Fruit fly (Drosophila melanogaster) whole organism, embryonic: ENCODE measurements around the gene path.
A peak's percentile ranks its signal among the peaks of the same experiment; 100 is the strongest.

ENCODE experiments used
- Atf-2 ChIP-seq: fragments of 200-800 bp; sonication (Bioruptor generic); optimal IDR thresholded peaks from 2 replicates; lab custom pipeline; 2016; ENCODE audit warnings: missing biosample characterization, missing genetic modification characterization
- CG10979 ChIP-seq: fragments of 200-800 bp; sonication (Bioruptor generic); optimal IDR thresholded peaks from 2 replicates; lab custom pipeline; 2018; ENCODE audit warnings: missing biosample characterization, mild to moderate bottlenecking, missing genetic modification characterization, moderate library complexity
- CG12942 ChIP-seq: fragments of 200-800 bp; sonication (Bioruptor generic); optimal IDR thresholded peaks from 3 replicates; lab custom pipeline; 2016; ENCODE audit warnings: missing biosample characterization, missing genetic modification characterization
- CG13296 ChIP-seq: fragments of 200-800 bp; sonication (Bioruptor generic); optimal IDR thresholded peaks from 3 replicates; lab custom pipeline; 2018; ENCODE audit warnings: missing biosample characterization, mild to moderate bottlenecking, missing genetic modification characterization
- CG13775 ChIP-seq: fragments of 200-800 bp; sonication (Bioruptor generic); optimal IDR thresholded peaks from 3 replicates; lab custom pipeline; 2017; ENCODE audit warnings: missing biosample characterization, mild to moderate bottlenecking, missing genetic modification characterization
- CG14441 ChIP-seq: fragments of 200-800 bp; sonication (Bioruptor generic); IDR thresholded peaks from 2 replicates; pipeline ENCODE4 v1.3.6; 2022; ENCODE audit warnings: missing biosample characterization, missing genetic modification characterization
- CG15479 ChIP-seq: fragments of 200-800 bp; sonication (Bioruptor generic); optimal IDR thresholded peaks from 3 replicates; lab custom pipeline; 2019; ENCODE audit warnings: missing biosample characterization, mild to moderate bottlenecking, missing genetic modification characterization, moderate library complexity
- CG16779 ChIP-seq: fragments of 200-800 bp; sonication (Bioruptor generic); IDR thresholded peaks from 2 replicates; pipeline ENCODE4 v1.3.6; 2022; ENCODE audit warnings: missing biosample characterization, missing genetic modification characterization
- CG18262 ChIP-seq: fragments of 200-800 bp; optimal IDR thresholded peaks from 3 replicates; lab custom pipeline; 2019; ENCODE audit warnings: missing biosample characterization, mild to moderate bottlenecking, missing genetic modification characterization, moderate library complexity
- CG18476 ChIP-seq: fragments of 200-800 bp; sonication (Bioruptor generic); optimal IDR thresholded peaks from 2 replicates; lab custom pipeline; 2016; ENCODE audit warnings: missing biosample characterization, mild to moderate bottlenecking, missing genetic modification characterization
- CG3281 ChIP-seq: fragments of 200-800 bp; sonication (Bioruptor generic); optimal IDR thresholded peaks from 3 replicates; lab custom pipeline; 2017; ENCODE audit warnings: missing biosample characterization, mild to moderate bottlenecking, missing genetic modification characterization
- CG34224 ChIP-seq: fragments of 200-800 bp; sonication (Bioruptor generic); IDR thresholded peaks from 3 replicates; pipeline ENCODE4 v1.3.6; 2022; ENCODE audit warnings: missing biosample characterization, missing genetic modification characterization; ENCODE audit not compliant: partially characterized antibody
- CG6175 ChIP-seq: fragments of 200-800 bp; sonication (Bioruptor generic); IDR thresholded peaks from 3 replicates; pipeline ENCODE4 v1.3.6; 2022; ENCODE audit warnings: missing biosample characterization, missing genetic modification characterization
- CG6854 ChIP-seq: fragments of 200-800 bp; sonication (Bioruptor generic); optimal IDR thresholded peaks from 3 replicates; lab custom pipeline; 2017; ENCODE audit warnings: missing biosample characterization, mild to moderate bottlenecking, missing genetic modification characterization
- CG7357 ChIP-seq: fragments of 200-800 bp; sonication (Bioruptor generic); IDR thresholded peaks from 3 replicates; pipeline ENCODE4 v1.3.6; 2022; ENCODE audit warnings: missing biosample characterization, missing genetic modification characterization
- CG7987 ChIP-seq: fragments of 200-800 bp; sonication (Bioruptor generic); optimal IDR thresholded peaks from 2 replicates; lab custom pipeline; 2018; ENCODE audit warnings: missing biosample characterization, mild to moderate bottlenecking, missing genetic modification characterization, moderate library complexity
- CG8290 ChIP-seq, 3 experiments: fragments of 200-800 bp; sonication (Bioruptor generic); optimal IDR thresholded peaks; 2 replicates each; lab custom pipeline; 2016 to 2019; ENCODE audit warnings: missing biosample characterization in 3 of 3, missing genetic modification characterization in 3 of 3, mild to moderate bottlenecking in 2 of 3, moderate library complexity in 1 of 3
- CG8765 ChIP-seq: fragments of 200-800 bp; sonication (Bioruptor generic); IDR thresholded peaks from 2 replicates; pipeline ENCODE4 v1.3.6; 2022; ENCODE audit warnings: missing biosample characterization, missing genetic modification characterization
- CG9609 ChIP-seq: fragments of 200-800 bp; sonication (Bioruptor generic); optimal IDR thresholded peaks from 3 replicates; lab custom pipeline; 2016; ENCODE audit warnings: missing biosample characterization, missing genetic modification characterization
- CG9932 ChIP-seq: fragments of 200-800 bp; sonication (Bioruptor generic); IDR thresholded peaks from 2 replicates; pipeline ENCODE4 v1.3.6; 2022; ENCODE audit warnings: missing biosample characterization, missing genetic modification characterization
- CHES-1-like ChIP-seq: fragments of 200-800 bp; sonication (Bioruptor generic); optimal IDR thresholded peaks from 2 replicates; lab custom pipeline; 2016; ENCODE audit warnings: missing biosample characterization, missing genetic modification characterization
- Hr39 ChIP-seq: fragments of >200 bp; optimal IDR thresholded peaks from 2 replicates; lab custom pipeline; 2017
- Lhr ChIP-seq: fragments of 200-800 bp; sonication (Bioruptor generic); optimal IDR thresholded peaks from 3 replicates; lab custom pipeline; 2017; ENCODE audit warnings: mild to moderate bottlenecking, missing biosample characterization, missing genetic modification reagents, missing genetic modification characterization
- Lim3 ChIP-seq: fragments of 200-800 bp; sonication (Bioruptor generic); IDR thresholded peaks from 2 replicates; pipeline ENCODE4 v1.3.6; 2022; ENCODE audit warnings: missing biosample characterization, missing genetic modification characterization
- Mrtf ChIP-seq: fragments of 200-800 bp; sonication (Bioruptor generic); IDR thresholded peaks from 3 replicates; pipeline ENCODE4 v1.3.6; 2022; ENCODE audit warnings: missing biosample characterization, missing genetic modification characterization
- NK7.1 ChIP-seq: fragments of 200-800 bp; sonication (Bioruptor generic); optimal IDR thresholded peaks from 3 replicates; lab custom pipeline; 2016; ENCODE audit warnings: missing biosample characterization, missing genetic modification characterization
- Oli ChIP-seq: fragments of 200-800 bp; sonication (Bioruptor generic); optimal IDR thresholded peaks from 2 replicates; lab custom pipeline; 2018; ENCODE audit warnings: missing biosample characterization, mild to moderate bottlenecking, missing genetic modification characterization, moderate library complexity
- Pdp1 ChIP-seq, 2 experiments: fragments of 200-800 bp; sonication (Bioruptor generic); optimal IDR thresholded peaks; 3 replicates each; lab custom pipeline; 2016; ENCODE audit warnings: missing biosample characterization in 2 of 2, missing genetic modification characterization in 2 of 2, mild to moderate bottlenecking in 1 of 2, moderate library complexity in 1 of 2
- Rx ChIP-seq: fragments of 200-800 bp; sonication (Bioruptor generic); IDR thresholded peaks from 2 replicates; pipeline ENCODE4 v1.3.6; 2022; ENCODE audit warnings: missing biosample characterization, missing genetic modification characterization
- Trl ChIP-seq, 3 experiments: fragments of >200 bp in 2 of 3; fragments of 200-800 bp in 1 of 3; sonication (Bioruptor generic) in 1 of 3; optimal IDR thresholded peaks; 2 replicates in 1 of 3; 3 replicates in 2 of 3; lab custom pipeline; 2016 to 2017; ENCODE audit warnings: missing biosample characterization in 1 of 3, missing genetic modification characterization in 1 of 3
- abd-A ChIP-seq: fragments of 200-800 bp; sonication (Bioruptor generic); optimal IDR thresholded peaks from 3 replicates; lab custom pipeline; 2019; ENCODE audit warnings: missing biosample characterization, mild to moderate bottlenecking, missing genetic modification characterization, moderate library complexity
- ap ChIP-seq: fragments of 200-800 bp; sonication (Bioruptor generic); IDR thresholded peaks from 2 replicates; pipeline ENCODE4 v1.3.6; 2022; ENCODE audit warnings: missing biosample characterization, missing genetic modification characterization
- br ChIP-seq: fragments of >200 bp; optimal IDR thresholded peaks from 2 replicates; lab custom pipeline; 2017
- chif ChIP-seq, 2 experiments: fragments of 200-800 bp; sonication (Bioruptor generic); optimal IDR thresholded peaks; 3 replicates each; lab custom pipeline; 2016; ENCODE audit warnings: missing biosample characterization in 2 of 2, missing genetic modification characterization in 2 of 2
- chn ChIP-seq: fragments of 200-800 bp; sonication (Bioruptor generic); optimal IDR thresholded peaks from 2 replicates; lab custom pipeline; 2016; ENCODE audit warnings: missing biosample characterization, missing genetic modification characterization
- croc ChIP-seq: fragments of 200-800 bp; sonication (Bioruptor generic); conservative IDR thresholded peaks from 3 replicates; pipeline ENCODE4 v1.3.6; 2022; ENCODE audit warnings: missing biosample characterization, missing genetic modification characterization
- crol ChIP-seq: fragments of 200-800 bp; sonication (Bioruptor generic); IDR thresholded peaks from 2 replicates; pipeline ENCODE4 v1.3.6; 2022; ENCODE audit warnings: missing biosample characterization, missing genetic modification characterization
- dmrt11E ChIP-seq: fragments of 200-800 bp; sonication (Bioruptor generic); optimal IDR thresholded peaks from 3 replicates; lab custom pipeline; 2018; ENCODE audit warnings: missing biosample characterization, mild to moderate bottlenecking, missing genetic modification characterization, moderate library complexity
- ham ChIP-seq: fragments of 200-800 bp; sonication (Bioruptor generic); IDR thresholded peaks from 2 replicates; pipeline ENCODE4 v1.3.6; 2022; ENCODE audit warnings: missing biosample characterization, missing genetic modification characterization
- inv ChIP-seq: fragments of 200-800 bp; sonication (Bioruptor generic); IDR thresholded peaks from 2 replicates; pipeline ENCODE4 v1.3.6; 2022; ENCODE audit warnings: missing biosample characterization, missing genetic modification characterization; ENCODE audit not compliant: partially characterized antibody
- knrl ChIP-seq: fragments of 200-800 bp; sonication (Bioruptor generic); IDR thresholded peaks from 3 replicates; pipeline ENCODE4 v1.3.6; 2022; ENCODE audit warnings: missing biosample characterization, missing genetic modification characterization; ENCODE audit not compliant: partially characterized antibody
- lbe ChIP-seq: fragments of 200-800 bp; sonication (Bioruptor generic); optimal IDR thresholded peaks from 2 replicates; lab custom pipeline; 2016; ENCODE audit warnings: missing biosample characterization, mild to moderate bottlenecking, missing genetic modification characterization
- lov ChIP-seq, 2 experiments: fragments of 200-800 bp in 1 of 2; fragments of >200 bp in 1 of 2; sonication (Bioruptor generic) in 1 of 2; IDR thresholded peaks in 1 of 2; optimal IDR thresholded peaks in 1 of 2; 2 replicates in 1 of 2; 3 replicates in 1 of 2; pipeline versions ENCODE4 v1.3.6 to Lab custom; 2017 to 2022; ENCODE audit warnings: missing biosample characterization in 1 of 2, missing genetic modification characterization in 1 of 2
- onecut ChIP-seq: fragments of 200-800 bp; sonication (Bioruptor generic); IDR thresholded peaks from 2 replicates; pipeline ENCODE4 v1.3.6; 2022; ENCODE audit warnings: missing biosample characterization, missing genetic modification characterization
- prd ChIP-seq, 3 experiments: fragments of >200 bp in 2 of 3; fragments of 200-800 bp in 1 of 3; sonication (Bioruptor generic) in 1 of 3; optimal IDR thresholded peaks in 2 of 3; IDR thresholded peaks in 1 of 3; 2 replicates in 2 of 3; 3 replicates in 1 of 3; pipeline versions ENCODE4 v1.3.6 to Lab custom; 2017 to 2022; ENCODE audit warnings: missing biosample characterization in 1 of 3, missing genetic modification characterization in 1 of 3
- scrt ChIP-seq: fragments of 200-800 bp; sonication (Bioruptor generic); optimal IDR thresholded peaks from 2 replicates; lab custom pipeline; 2018; ENCODE audit warnings: missing biosample characterization, mild to moderate bottlenecking, missing genetic modification characterization, moderate library complexity
- sqz ChIP-seq: fragments of 200-800 bp; sonication (Bioruptor generic); optimal IDR thresholded peaks from 3 replicates; lab custom pipeline; 2018; ENCODE audit warnings: missing biosample characterization, mild to moderate bottlenecking, missing genetic modification characterization
- usp ChIP-seq: fragments of >200 bp; optimal IDR thresholded peaks from 2 replicates; lab custom pipeline; 2017; ENCODE audit warnings: missing biosample characterization, missing genetic modification characterization
- yki ChIP-seq: fragments of >200 bp; optimal IDR thresholded peaks from 3 replicates; lab custom pipeline; 2018

Gene path

DNA sequence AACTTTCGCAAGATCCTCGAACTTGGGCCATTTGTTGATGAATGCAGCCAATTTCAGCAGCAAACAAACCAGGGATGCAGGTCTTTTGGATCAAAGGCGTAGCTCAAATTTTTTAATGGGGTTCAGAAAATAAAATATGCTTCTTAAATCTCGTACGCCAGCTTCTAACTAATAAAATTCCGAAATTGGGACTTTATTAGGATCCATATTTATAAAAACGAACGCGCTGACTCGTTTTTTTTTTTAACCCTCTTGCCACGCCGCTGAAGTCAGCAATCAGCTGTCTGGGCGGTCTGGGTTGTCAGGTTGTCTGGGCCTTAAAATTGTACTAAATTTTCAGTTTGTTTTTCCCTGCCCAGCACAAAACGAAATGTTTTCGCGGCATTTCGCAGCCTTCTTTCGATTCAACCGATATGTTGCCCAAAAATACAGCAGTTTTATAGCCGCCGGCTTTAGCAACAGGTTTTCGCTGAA is 47.5 kb downstream of the path start, which contains the start of gene CG3437 (continued):
- TF ChIP-seq Oli (tag; lab: Kevin White, UChicago) = peak; percentile 99
- TF ChIP-seq CG14441 = peak; percentile 100
- peak; percentile 98 for TF ChIP-seq CG13775
- peak; percentile 96 for TF ChIP-seq CG18262
- peak; percentile 97 for TF ChIP-seq ham (GFP tag; lab: Robert Waterston, UW)
- TF ChIP-seq CG7357 (GFP tag; lab: Robert Waterston, UW) = peak; percentile 97
- peak; percentile 97 for TF ChIP-seq scrt (GFP tag; lab: Kevin White, UChicago)
- TF ChIP-seq br (lab: Kevin White, UChicago) = no peak
- TF ChIP-seq CG10979 = peak; percentile 99
- TF ChIP-seq CG13296 (GFP tag; lab: Kevin White, UChicago) = peak; percentile 99
- TF ChIP-seq ap (GFP tag; lab: Robert Waterston, UW) = peak; percentile 99
- TF ChIP-seq Trl (optimal IDR thresholded peaks at IDR 0.05; lab: Kevin White, UChicago) = no peak
- TF ChIP-seq Trl (GFP tag; optimal IDR thresholded peaks at IDR 0.05; lab: Kevin White, UChicago) = peak; percentile 99
- TF ChIP-seq sqz (GFP tag; lab: Kevin White, UChicago) = peak; percentile 98
- TF ChIP-seq CG18476 (GFP tag; lab: Kevin White, UChicago) = peak; percentile 98
- peak; percentile 97 to 99 for TF ChIP-seq Pdp1 (GFP tag; optimal IDR thresholded peaks at IDR 0.05; lab: Kevin White, UChicago)
- TF ChIP-seq Rx (GFP tag; lab: Robert Waterston, UW) = peak; percentile 100
- 0 out of 2 replicates have a peak, but pooled peaks have one; percentile 21 for TF ChIP-seq inv (GFP tag; lab: Robert Waterston, UW)
- peak; percentile 87 for TF ChIP-seq abd-A (tag; lab: Kevin White, UChicago)
- peak; percentile 97 for TF ChIP-seq dmrt11E (tag; lab: Kevin White, UChicago)
- peak; percentile 99 for TF ChIP-seq Mrtf (GFP tag; lab: Robert Waterston, UW)
- TF ChIP-seq CHES-1-like = peak; percentile 99
- peak; percentile 98 for TF ChIP-seq CG6854 (GFP tag; lab: Kevin White, UChicago)
- TF ChIP-seq chif (GFP tag; optimal IDR thresholded peaks at IDR 0.05; lab: Kevin White, UChicago) = peak; percentile 97 to 99
- TF ChIP-seq CG34224 (GFP tag; lab: Robert Waterston, UW) = peak; percentile 39; the same call in 1 of the 3 replicates
- peak; percentile 97 for TF ChIP-seq CG8290 (GFP tag; optimal IDR thresholded peaks at IDR 0.05; lab: Kevin White, UChicago)
- peak; percentile 96 to 98 for TF ChIP-seq CG8290 (tag; optimal IDR thresholded peaks at IDR 0.05; lab: Kevin White, UChicago)
- TF ChIP-seq crol (GFP tag; lab: Robert Waterston, UW) = peak; percentile 85
- no peak for TF ChIP-seq yki
- peak; percentile 97 for TF ChIP-seq lbe (GFP tag; lab: Kevin White, UChicago)
- peak; percentile 98 for TF ChIP-seq onecut (GFP tag; lab: Robert Waterston, UW)
- TF ChIP-seq knrl (GFP tag; lab: Robert Waterston, UW) = peak; percentile 40; the same call in 1 of the 3 replicates
- TF ChIP-seq chn = peak; percentile 99
- TF ChIP-seq CG16779 = peak; percentile 99
- peak; percentile 95 for TF ChIP-seq Lhr (GFP tag; lab: Kevin White, UChicago)
- no peak for TF ChIP-seq usp
- peak; percentile 98 for TF ChIP-seq croc (GFP tag; lab: Robert Waterston, UW)
- TF ChIP-seq NK7.1 (GFP tag; lab: Kevin White, UChicago) = peak; percentile 98
- TF ChIP-seq CG3281 (GFP tag; lab: Kevin White, UChicago) = peak; percentile 99
- peak; percentile 98 for TF ChIP-seq CG9609 (GFP tag; lab: Kevin White, UChicago)
- peak; percentile 99 for TF ChIP-seq CG8765 (GFP tag; lab: Robert Waterston, UW)
- TF ChIP-seq CG15479 (GFP tag; lab: Kevin White, UChicago) = peak; percentile 59
- no peak for TF ChIP-seq lov (optimal IDR thresholded peaks at IDR 0.05; lab: Kevin White, UChicago)
- TF ChIP-seq lov (GFP tag; IDR thresholded peaks at IDR 0.05; lab: Robert Waterston, UW) = peak; percentile 100
- TF ChIP-seq CG6175 (GFP tag; lab: Robert Waterston, UW) = peak; percentile 98
- TF ChIP-seq CG12942 (GFP tag; lab: Kevin White, UChicago) = peak; percentile 98
- TF ChIP-seq CG7987 = peak; percentile 97
- no peak for TF ChIP-seq Hr39 (lab: Kevin White, UChicago)
- TF ChIP-seq Lim3 (GFP tag; lab: Robert Waterston, UW) = peak; percentile 97
- TF ChIP-seq CG9932 (GFP tag; lab: Robert Waterston, UW) = peak; percentile 99
- no peak for TF ChIP-seq prd (optimal IDR thresholded peaks at IDR 0.05; lab: Kevin White, UChicago)
- TF ChIP-seq prd (GFP tag; IDR thresholded peaks at IDR 0.05; lab: Robert Waterston, UW) = peak; percentile 100
- TF ChIP-seq Atf-2 = peak; percentile 98
